Fruit fly (Drosophila melanogaster): ENCODE measurements around the gene CG13658.
A peak's percentile ranks its signal among the peaks of the same experiment; 100 is the strongest.

Gene CG13658

dm6 chr3R:25309175-25309574, 21.9 kb downstream of the CG13658 start:
- TF ChIP-seq GATAd (GFP tag; optimal IDR thresholded peaks at IDR 0.05) = no peak

DNA sequence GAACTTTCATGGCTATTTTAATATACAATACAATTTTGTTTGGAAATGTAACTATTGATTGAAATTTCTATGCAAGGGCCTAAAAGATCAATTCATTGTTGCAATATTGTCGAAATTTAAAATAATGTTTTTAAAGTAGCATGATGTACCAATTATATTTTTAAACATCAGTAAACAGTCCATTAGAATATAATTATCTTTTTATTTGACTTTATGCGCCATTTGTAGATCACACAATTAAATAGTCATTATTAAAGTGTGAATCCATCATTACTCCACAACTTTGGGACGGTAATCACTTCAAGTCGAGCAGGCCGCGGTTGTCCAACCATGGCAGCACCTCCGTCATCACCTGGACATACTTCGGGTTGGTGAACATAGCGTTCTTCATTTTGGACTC, 23.6 kb downstream of the CG13658 start, which contains the start of gene CG31099:
Gene CG31099, minus strand, starts transcription at position 101 of the 400 bp plus-strand sequence.
- TF ChIP-seq pan (optimal IDR thresholded peaks at IDR 0.05) = no peak
- no peak for TF ChIP-seq sv (GFP tag; optimal IDR thresholded peaks at IDR 0.05)
- no peak for TF ChIP-seq Hr83 (GFP tag; optimal IDR thresholded peaks at IDR 0.05; ENCODE audit: poor library complexity, severe bottlenecking)
- TF ChIP-seq ey (GFP tag; optimal IDR thresholded peaks at IDR 0.05) = no peak
- TF ChIP-seq CG9705 (GFP tag; optimal IDR thresholded peaks at IDR 0.05) = no peak
- TF ChIP-seq usp (GFP tag; optimal IDR thresholded peaks at IDR 0.05) = no peak
- TF ChIP-seq brk (GFP tag; optimal IDR thresholded peaks at IDR 0.05) = no peak
- no peak for TF ChIP-seq jim (GFP tag; optimal IDR thresholded peaks at IDR 0.05)
- no peak for TF ChIP-seq Jra (GFP tag; optimal IDR thresholded peaks at IDR 0.05)
- no peak for TF ChIP-seq HLH106 (tag; optimal IDR thresholded peaks at IDR 0.05)
- no peak for TF ChIP-seq br (GFP tag; optimal IDR thresholded peaks at IDR 0.05)
- no peak for TF ChIP-seq Abd-B (GFP tag; optimal IDR thresholded peaks at IDR 0.05)

DNA sequence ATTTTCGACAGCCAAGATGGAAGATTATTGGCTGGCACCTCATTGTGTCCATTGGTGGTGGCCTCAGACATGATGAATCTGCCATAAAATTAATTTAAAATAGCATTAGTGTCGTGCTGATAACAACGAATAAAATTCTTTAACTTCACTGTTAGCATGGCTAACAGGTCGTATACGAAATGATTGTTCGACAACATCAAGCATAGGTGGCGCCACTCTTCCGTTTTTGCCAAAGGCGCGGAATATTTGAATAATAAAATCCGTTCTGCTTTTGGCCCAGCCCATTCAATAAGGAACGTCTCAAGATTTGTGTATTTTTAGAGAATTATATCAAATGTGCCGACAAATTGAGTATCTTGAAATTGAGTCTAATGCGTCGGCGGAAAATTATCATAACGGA, 25.3 kb downstream of the CG13658 start:
- TF ChIP-seq Sp1 (GFP tag; optimal IDR thresholded peaks at IDR 0.05) = no peak
- TF ChIP-seq ey (GFP tag; optimal IDR thresholded peaks at IDR 0.05) = no peak

dm6 chr3R:25313771-25314170, 26.5 kb downstream of the CG13658 start, which contains the start of gene CG31087:
Gene CG31087, minus strand, starts transcription at chr3R:25313833.
- TF ChIP-seq psq (GFP tag; optimal IDR thresholded peaks at IDR 0.05) (peak; percentile 81), Rel (GFP tag; optimal IDR thresholded peaks at IDR 0.05) (no peak), Rel (tag; optimal IDR thresholded peaks at IDR 0.05) (peak; percentile 91), br (GFP tag; optimal IDR thresholded peaks at IDR 0.05) (no peak), h (GFP tag; optimal IDR thresholded peaks at IDR 0.05) (peak; percentile 19), Vsx2 (GFP tag; optimal IDR thresholded peaks at IDR 0.05; ENCODE audit: partially characterized antibody) (peak; percentile 40)

DNA sequence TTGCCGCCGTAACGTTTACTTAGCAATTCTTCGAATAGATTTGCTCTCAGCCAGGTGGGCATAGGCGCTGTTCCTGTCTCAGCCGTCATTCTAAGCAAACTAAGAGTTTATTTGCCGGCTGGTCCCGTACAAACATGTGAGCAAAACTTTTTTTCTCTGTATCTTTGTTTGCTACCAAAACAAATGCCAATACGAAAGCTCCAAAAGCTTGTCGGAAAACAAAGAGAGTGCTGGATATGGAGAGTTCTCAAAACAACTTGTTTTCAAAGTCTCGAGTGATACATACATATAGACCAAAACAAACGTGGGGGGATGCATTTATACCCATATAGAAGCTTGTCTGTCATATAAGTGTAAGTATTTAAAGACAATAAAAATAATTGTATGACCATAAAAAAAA, 28.7 kb downstream of the CG13658 start, which contains the start of gene CG10559:
Gene CG10559, minus strand, starts transcription at position 101 of the 400 bp plus-strand sequence.
- no peak for TF ChIP-seq pan (optimal IDR thresholded peaks at IDR 0.05)
- TF ChIP-seq Dif (GFP tag; optimal IDR thresholded peaks at IDR 0.05; ENCODE audit: partially characterized antibody) = peak; percentile 49

DNA sequence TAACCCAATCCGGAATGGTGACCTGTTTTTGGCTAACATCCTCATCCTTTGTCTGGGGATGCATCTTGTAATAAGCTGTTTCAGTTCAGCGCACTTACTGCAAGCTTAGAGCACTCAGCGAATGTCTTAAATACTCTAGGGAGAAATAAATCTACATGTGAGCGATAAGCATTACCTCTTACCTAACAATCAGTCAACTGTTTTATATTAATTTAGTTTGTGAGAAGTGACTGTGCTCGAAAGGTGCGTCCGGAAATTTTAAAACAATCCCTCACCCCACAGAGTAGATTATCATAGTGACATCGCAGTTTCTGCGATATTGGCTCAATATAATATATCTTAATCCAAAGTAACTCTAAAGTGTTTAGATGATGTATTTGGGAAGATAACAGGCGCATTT, 30.7 kb downstream of the CG13658 start, which contains the start of gene CG10553:
Gene CG10553, minus strand, starts transcription at position 101 of the 400 bp plus-strand sequence.
- TF ChIP-seq Hr83 (GFP tag; optimal IDR thresholded peaks at IDR 0.05; ENCODE audit: poor library complexity, severe bottlenecking) = no peak

dm6 chr3R:25320051-25320705, 32.9 kb downstream of the CG13658 start, which contains the start of gene CG10560:
Gene CG10560, minus strand, starts transcription at chr3R:25320101.
- no peak for TF ChIP-seq dl (GFP tag; optimal IDR thresholded peaks at IDR 0.05; ENCODE audit: insufficient read depth in 1 of 2, partially characterized antibody in 2 of 2)
- TF ChIP-seq N (GFP tag; optimal IDR thresholded peaks at IDR 0.05) = no peak
- no peak for TF ChIP-seq lola (GFP tag; optimal IDR thresholded peaks at IDR 0.05)
- TF ChIP-seq Mio (GFP tag; optimal IDR thresholded peaks at IDR 0.05) = no peak
- no peak for TF ChIP-seq dmrt93B (GFP tag; optimal IDR thresholded peaks at IDR 0.05)
- TF ChIP-seq Rel (GFP tag; optimal IDR thresholded peaks at IDR 0.05) = no peak
- TF ChIP-seq Rel (tag; optimal IDR thresholded peaks at IDR 0.05) = no peak

- no peak for TF ChIP-seq dmrt93B (GFP tag; optimal IDR thresholded peaks at IDR 0.05)
- no peak for TF ChIP-seq Rel (GFP tag; optimal IDR thresholded peaks at IDR 0.05)
- TF ChIP-seq Rel (tag; optimal IDR thresholded peaks at IDR 0.05) = peak; percentile 83
Measured at dm6 chr3R:25320898-25321297, 33.6 kb downstream of the CG13658 start.

All from whole organism, wandering third instar larva.